Worm (Caenorhabditis elegans): ENCODE data around the gene tofu-6.

The tofu-6 gene

ce11 chrII:5416204-5416764, 4.8 kb upstream of the tofu-6 start, which contains the start of gene EEED8.2:
TSS of gene EEED8.2 (plus strand) at chrII:5416714.
- no peak for TF ChIP-seq ceh-100 (GFP tag; IDR thresholded peaks at IDR 0.05)
- TF ChIP-seq mcd-1 (GFP tag; IDR thresholded peaks at IDR 0.05) = no peak

ce11 chrII:5417905-5418304, 3.1 kb upstream of the tofu-6 start:
- no peak for TF ChIP-seq B0035.1 (tag; optimal IDR thresholded peaks at IDR 0.05)
- TF ChIP-seq nhr-120 (GFP tag; IDR thresholded peaks at IDR 0.05) = no peak
- no peak for TF ChIP-seq F57A8.1 (GFP tag; optimal IDR thresholded peaks at IDR 0.05)
- TF ChIP-seq T07F8.4 (tag; optimal IDR thresholded peaks at IDR 0.05) = no peak
- TF ChIP-seq Y79H2A.3 (GFP tag; conservative IDR thresholded peaks at IDR 0.05) = no peak
- TF ChIP-seq lag-1 (GFP tag; IDR thresholded peaks at IDR 0.05) = no peak
- no peak for TF ChIP-seq Y56A3A.18 (GFP tag; IDR thresholded peaks at IDR 0.05)
- TF ChIP-seq F22D6.2 (tag; optimal IDR thresholded peaks at IDR 0.05) = no peak
- no peak for TF ChIP-seq F10E7.11 (tag; optimal IDR thresholded peaks at IDR 0.05)
- TF ChIP-seq lir-1 (GFP tag; conservative IDR thresholded peaks at IDR 0.05) = no peak
- no peak for TF ChIP-seq madf-6 (GFP tag; IDR thresholded peaks at IDR 0.05)
- no peak for TF ChIP-seq efl-1 (GFP tag; optimal IDR thresholded peaks at IDR 0.05)
- no peak for TF ChIP-seq Y67H2A.10 (GFP tag; conservative IDR thresholded peaks at IDR 0.05)
- no peak for TF ChIP-seq ceh-58 (GFP tag; IDR thresholded peaks at IDR 0.05)
- no peak for TF ChIP-seq B0336.3 (GFP tag; IDR thresholded peaks at IDR 0.05)
- TF ChIP-seq F37B4.10 (GFP tag; IDR thresholded peaks at IDR 0.05) = no peak
- no peak for TF ChIP-seq lsy-27 (tag; optimal IDR thresholded peaks at IDR 0.05; ENCODE audit: borderline replicate concordance, insufficient read depth)
- TF ChIP-seq dpff-1 (tag; optimal IDR thresholded peaks at IDR 0.05) = no peak
- TF ChIP-seq ceh-79 (tag; optimal IDR thresholded peaks at IDR 0.05) = no peak

DNA sequence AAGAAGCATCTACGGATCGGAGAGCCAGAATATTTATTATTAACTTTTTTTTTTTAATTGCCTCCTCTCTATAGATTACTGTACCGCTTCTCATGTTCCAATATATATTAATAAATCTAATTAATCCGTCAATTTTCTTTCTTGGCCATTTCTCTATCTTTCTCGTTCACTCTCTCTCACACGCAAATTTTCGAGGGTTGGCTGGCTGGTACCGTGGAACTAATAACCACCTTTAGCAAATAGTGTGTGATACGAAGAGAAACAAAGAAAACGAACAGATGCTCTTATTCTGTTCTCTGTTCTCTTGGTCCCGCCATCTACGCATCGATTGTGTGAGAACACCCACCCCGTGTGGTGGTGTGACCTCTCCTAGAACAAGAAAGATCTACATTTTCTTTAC, 2.7 kb upstream of the tofu-6 start:
- TF ChIP-seq Y53F4B.3 (GFP tag; IDR thresholded peaks at IDR 0.05) (no peak), tbp1 (GFP tag; optimal IDR thresholded peaks at IDR 0.05) (no peak), unc-62 (GFP tag; optimal IDR thresholded peaks at IDR 0.05) (no peak), lir-1 (GFP tag; conservative IDR thresholded peaks at IDR 0.05) (no peak), F52B5.7 (tag; optimal IDR thresholded peaks at IDR 0.05) (no peak), lin-54 (GFP tag; optimal IDR thresholded peaks at IDR 0.05) (no peak), F57C9.4 (tag; optimal IDR thresholded peaks at IDR 0.05) (no peak), egl-44 (GFP tag; IDR thresholded peaks at IDR 0.05) (no peak), ZK185.1 (tag; optimal IDR thresholded peaks at IDR 0.05; ENCODE audit: poor library complexity, severe bottlenecking) (no peak), ztf-3 (GFP tag; optimal IDR thresholded peaks at IDR 0.05) (no peak), ceh-27 (GFP tag; optimal IDR thresholded peaks at IDR 0.05) (no peak), efl-1 (GFP tag; optimal IDR thresholded peaks at IDR 0.05) (no peak), snpc-1.3 (tag; optimal IDR thresholded peaks at IDR 0.05; ENCODE audit: insufficient read depth) (no peak), lin-26 (GFP tag; IDR thresholded peaks at IDR 0.05) (no peak), ets-4 (GFP tag; optimal IDR thresholded peaks at IDR 0.05) (no peak), lag-1 (GFP tag; IDR thresholded peaks at IDR 0.05) (no peak), pha-4 (tag; optimal IDR thresholded peaks at IDR 0.05) (no peak), B0035.1 (tag; optimal IDR thresholded peaks at IDR 0.05) (no peak), snpc-3.4 (tag; optimal IDR thresholded peaks at IDR 0.05) (no peak)

Data from whole organism, young adult.